Worm (Caenorhabditis elegans) whole organism, early embryonic: ENCODE results near the gene col-171.

Source experiments
- ama-1 ChIP-seq: fragments of 150-350 bp; optimal IDR thresholded peaks from 2 replicates; lab custom pipeline; 2014
- ceh-13 ChIP-seq: fragments of 200-800 bp; sonication (Bioruptor generic); optimal IDR thresholded peaks from 2 replicates; lab custom pipeline; 2018; ENCODE audit warnings: mild to moderate bottlenecking, missing genetic modification characterization, missing compliant biosample characterization
- flt-1 ChIP-seq: fragments of 200-800 bp; sonication (Bioruptor generic); IDR thresholded peaks from 2 replicates; pipeline ENCODE4 v1.3.6; 2022; ENCODE audit warnings: missing genetic modification characterization, missing compliant biosample characterization
- scrt-1 ChIP-seq: fragments of 200-800 bp; sonication (Bioruptor generic); IDR thresholded peaks from 2 replicates; pipeline ENCODE4 v1.3.6; 2022; ENCODE audit warnings: missing genetic modification characterization, missing compliant biosample characterization

ce11 chrX:6355030-6355635, 21.0 kb downstream of the col-171 start, which contains the start of gene C03B1.5:
- TF ChIP-seq ama-1 (lab: Kevin White, UChicago) (no peak), scrt-1 (GFP tag; lab: Robert Waterston, UW) (no peak), flt-1 (GFP tag; lab: Robert Waterston, UW) (no peak), ceh-13 (GFP tag; lab: Kevin White, UChicago) (no peak)
